Worm (Caenorhabditis elegans) whole organism, L4 larva: ENCODE results near the gene garr-1.

Source experiments
- F26F4.8 ChIP-seq: fragments of 200-800 bp; sonication (Bioruptor generic); conservative IDR thresholded peaks from 2 replicates; pipeline ENCODE4 v1.3.6; 2022; ENCODE audit warnings: missing genetic modification characterization, missing compliant biosample characterization
- F37D6.2 ChIP-seq: sonication (generic microtip); optimal IDR thresholded peaks from 2 replicates; lab custom pipeline; 2016; ENCODE audit warnings: mild to moderate bottlenecking, missing genetic modification characterization, missing compliant biosample characterization
- F44E2.7 ChIP-seq: fragments of 200-800 bp; sonication (Bioruptor generic); IDR thresholded peaks from 2 replicates; pipeline ENCODE4 v2.1.2; 2022; ENCODE audit warnings: missing genetic modification characterization, missing compliant biosample characterization
- F49E8.2 ChIP-seq: sonication (generic microtip); optimal IDR thresholded peaks from 2 replicates; lab custom pipeline; 2016; ENCODE audit warnings: missing compliant biosample characterization, mild to moderate bottlenecking, missing genetic modification characterization, borderline replicate concordance
- T20F7.1 ChIP-seq: fragments of 200-800 bp; sonication (Bioruptor generic); optimal IDR thresholded peaks from 2 replicates; lab custom pipeline; 2018; ENCODE audit warnings: mild to moderate bottlenecking, missing genetic modification characterization, missing compliant biosample characterization
- T26A8.4 ChIP-seq: fragments of 200-800 bp; sonication (Bioruptor generic); IDR thresholded peaks from 2 replicates; pipeline ENCODE4 v1.3.6; 2022; ENCODE audit warnings: missing genetic modification characterization, missing compliant biosample characterization
- Y48G9A.11 ChIP-seq: fragments of 200-800 bp; sonication (Bioruptor generic); IDR thresholded peaks from 2 replicates; pipeline ENCODE4 v1.3.6; 2022; ENCODE audit warnings: missing genetic modification reagents, missing genetic modification characterization, missing compliant biosample characterization
- Y75B8A.6 ChIP-seq: fragments of 200-800 bp; sonication (Bioruptor generic); IDR thresholded peaks from 2 replicates; pipeline ENCODE4 v1.3.6; 2022; ENCODE audit warnings: missing genetic modification reagents, missing genetic modification characterization, missing compliant biosample characterization
- ZK337.2 ChIP-seq: fragments of 200-800 bp; sonication (Bioruptor generic); IDR thresholded peaks from 2 replicates; pipeline ENCODE4 v1.3.6; 2022; ENCODE audit warnings: missing genetic modification reagents, missing genetic modification characterization, missing compliant biosample characterization
- ZK546.5 ChIP-seq, 2 experiments: sonication (generic microtip); optimal IDR thresholded peaks; 2 replicates each; lab custom pipeline; 2017; ENCODE audit warnings: missing biosample characterization in 2 of 2, missing genetic modification characterization in 2 of 2
- ama-1 ChIP-seq: fragments of 150-350 bp; optimal IDR thresholded peaks from 2 replicates; lab custom pipeline; 2014; ENCODE audit warnings: inconsistent platforms, mixed read lengths
- ceh-20 ChIP-seq: fragments of 200-800 bp; sonication (Bioruptor generic); IDR thresholded peaks from 2 replicates; pipeline ENCODE4 v1.3.6; 2022; ENCODE audit warnings: missing genetic modification reagents, missing genetic modification characterization, missing compliant biosample characterization
- ceh-44 ChIP-seq: fragments of 200-800 bp; sonication (Bioruptor generic); IDR thresholded peaks from 2 replicates; pipeline ENCODE4 v1.3.6; 2022; ENCODE audit warnings: missing genetic modification reagents, missing genetic modification characterization, missing compliant biosample characterization
- ces-1 ChIP-seq: fragments of 150-350 bp; sonication (generic microtip); optimal IDR thresholded peaks from 4 replicates; lab custom pipeline; 2014; ENCODE audit warnings: missing biosample characterization, missing genetic modification reagents, missing genetic modification characterization
- cey-2 ChIP-seq: sonication (generic microtip); optimal IDR thresholded peaks from 3 replicates; lab custom pipeline; 2017; ENCODE audit warnings: missing genetic modification characterization, mild to moderate bottlenecking, missing compliant biosample characterization, antibody characterized with exemption, borderline replicate concordance; ENCODE audit not compliant: insufficient read depth
- ctbp-1 ChIP-seq: fragments of 200-800 bp; sonication (Bioruptor generic); IDR thresholded peaks from 2 replicates; pipeline ENCODE4 v1.3.6; 2022; ENCODE audit warnings: missing genetic modification reagents, missing genetic modification characterization, missing compliant biosample characterization
- daf-16 ChIP-seq, 3 experiments: sonication (generic microtip); optimal IDR thresholded peaks; 2 replicates each; lab custom pipeline; 2016 to 2017; ENCODE audit warnings: missing genetic modification characterization in 3 of 3, missing genetic modification reagents in 3 of 3, mild to moderate bottlenecking in 2 of 3, missing compliant biosample characterization in 2 of 3, missing biosample characterization in 1 of 3, moderate library complexity in 1 of 3
- dmd-9 ChIP-seq: fragments of 200-800 bp; sonication (Bioruptor generic); IDR thresholded peaks from 2 replicates; pipeline ENCODE4 v1.3.6; 2022; ENCODE audit warnings: missing genetic modification reagents, missing genetic modification characterization, missing compliant biosample characterization
- dpl-1 ChIP-seq: fragments of 150-350 bp; optimal IDR thresholded peaks from 2 replicates; lab custom pipeline; 2014; ENCODE audit warnings: missing biosample characterization, missing genetic modification reagents, missing genetic modification characterization
- duxl-1 ChIP-seq: sonication (generic microtip); optimal IDR thresholded peaks from 2 replicates; lab custom pipeline; 2016; ENCODE audit warnings: mild to moderate bottlenecking, missing genetic modification characterization, moderate library complexity, missing compliant biosample characterization; ENCODE audit not compliant: poor library complexity
- fkh-10 ChIP-seq: fragments of 150-350 bp; optimal IDR thresholded peaks from 2 replicates; lab custom pipeline; 2014; ENCODE audit warnings: missing biosample characterization, missing genetic modification reagents, missing genetic modification characterization
- fos-1 ChIP-seq: fragments of 150-350 bp; optimal IDR thresholded peaks from 2 replicates; lab custom pipeline; 2014; ENCODE audit warnings: missing biosample characterization, missing genetic modification characterization
- gei-8 ChIP-seq: fragments of 200-800 bp; sonication (Bioruptor generic); optimal IDR thresholded peaks from 2 replicates; lab custom pipeline; 2018; ENCODE audit warnings: mild to moderate bottlenecking, missing genetic modification characterization, missing compliant biosample characterization
- hif-1 ChIP-seq, 2 experiments: sonication (generic microtip); optimal IDR thresholded peaks; 2 replicates each; lab custom pipeline; 2016 to 2017; ENCODE audit warnings: missing compliant biosample characterization in 2 of 2, missing genetic modification characterization in 2 of 2, missing genetic modification reagents in 2 of 2, missing genotype in 2 of 2, mild to moderate bottlenecking in 1 of 2
- hlh-11 ChIP-seq: fragments of 200-800 bp; sonication (Bioruptor generic); optimal IDR thresholded peaks from 2 replicates; lab custom pipeline; 2018; ENCODE audit warnings: mild to moderate bottlenecking, missing genetic modification characterization, missing compliant biosample characterization
- hlh-30 ChIP-seq: sonication (generic microtip); optimal IDR thresholded peaks from 2 replicates; lab custom pipeline; 2017; ENCODE audit warnings: antibody characterized with exemption, mild to moderate bottlenecking, missing genetic modification characterization, missing compliant biosample characterization; ENCODE audit not compliant: insufficient read depth
- hmg-1.1 ChIP-seq: fragments of 200-800 bp; sonication (Bioruptor generic); IDR thresholded peaks from 2 replicates; pipeline ENCODE4 v1.3.6; 2022; ENCODE audit warnings: missing genetic modification reagents, missing genetic modification characterization, missing compliant biosample characterization
- lin-13 ChIP-seq: fragments of 150-350 bp; optimal IDR thresholded peaks from 2 replicates; lab custom pipeline; 2014; ENCODE audit warnings: missing biosample characterization, missing genetic modification reagents, missing genetic modification characterization
- lin-15B ChIP-seq: fragments of 150-350 bp; sonication (generic microtip); optimal IDR thresholded peaks from 3 replicates; lab custom pipeline; 2014; ENCODE audit warnings: missing biosample characterization, missing genetic modification characterization
- lin-29 ChIP-seq: fragments of 200-800 bp; sonication (Bioruptor generic); IDR thresholded peaks from 2 replicates; pipeline ENCODE4 v1.3.6; 2022; ENCODE audit warnings: missing genetic modification reagents, missing genetic modification characterization, missing compliant biosample characterization
- lir-3 ChIP-seq: sonication (generic microtip); optimal IDR thresholded peaks from 2 replicates; lab custom pipeline; 2016; ENCODE audit warnings: mild to moderate bottlenecking, missing genetic modification characterization, missing compliant biosample characterization
- lsy-2 ChIP-seq, 2 experiments: fragments of 150-350 bp in 1 of 2; sonication (generic microtip) in 1 of 2; optimal IDR thresholded peaks; 2 replicates each; lab custom pipeline; 2014 to 2017; ENCODE audit warnings: missing biosample characterization in 2 of 2, missing genetic modification characterization in 2 of 2
- mdl-1 ChIP-seq, 2 experiments: fragments of 150-350 bp in 1 of 2; sonication (generic microtip) in 1 of 2; optimal IDR thresholded peaks; 2 replicates each; lab custom pipeline; 2014 to 2017; ENCODE audit warnings: missing biosample characterization in 2 of 2, missing genetic modification characterization in 2 of 2
- mep-1 ChIP-seq: fragments of 150-350 bp; sonication (generic microtip); optimal IDR thresholded peaks from 3 replicates; lab custom pipeline; 2014; ENCODE audit warnings: missing biosample characterization, missing genetic modification characterization
- mxl-3 ChIP-seq: fragments of 200-800 bp; sonication (Bioruptor generic); optimal IDR thresholded peaks from 2 replicates; lab custom pipeline; 2018; ENCODE audit warnings: mild to moderate bottlenecking, missing genetic modification characterization, missing compliant biosample characterization
- nhr-28 ChIP-seq: fragments of 150-350 bp; optimal IDR thresholded peaks from 2 replicates; lab custom pipeline; 2014; ENCODE audit warnings: missing biosample characterization, missing genetic modification characterization
- nhr-41 ChIP-seq: fragments of 200-800 bp; sonication (Bioruptor generic); IDR thresholded peaks from 2 replicates; pipeline ENCODE4 v1.3.6; 2022; ENCODE audit warnings: missing genetic modification reagents, missing genetic modification characterization, missing compliant biosample characterization
- nhr-42 ChIP-seq: fragments of 200-800 bp; sonication (Bioruptor generic); IDR thresholded peaks from 2 replicates; pipeline ENCODE4 v1.3.6; 2022; ENCODE audit warnings: missing genetic modification characterization, missing compliant biosample characterization
- pha-4 ChIP-seq, 2 experiments: fragments of 150-350 bp in 1 of 2; fragments of 200-800 bp in 1 of 2; sonication (Bioruptor generic) in 1 of 2; IDR thresholded peaks in 1 of 2; optimal IDR thresholded peaks in 1 of 2; 2 replicates each; pipeline versions ENCODE4 v1.3.6 to Lab custom; 2014 to 2022; ENCODE audit warnings: missing genetic modification characterization in 2 of 2, missing genetic modification reagents in 2 of 2, missing biosample characterization in 1 of 2, missing compliant biosample characterization in 1 of 2
- pqm-1 ChIP-seq: sonication (generic microtip); optimal IDR thresholded peaks from 2 replicates; lab custom pipeline; 2017; ENCODE audit warnings: missing biosample characterization, missing genetic modification characterization
- rbr-2 ChIP-seq: sonication (generic microtip); optimal IDR thresholded peaks from 2 replicates; lab custom pipeline; 2016; ENCODE audit warnings: missing genotype, missing genetic modification characterization, missing compliant biosample characterization
- set-16 ChIP-seq: fragments of 200-800 bp; sonication (Bioruptor generic); IDR thresholded peaks from 2 replicates; pipeline ENCODE4 v1.3.6; 2022; ENCODE audit warnings: missing genetic modification reagents, missing genetic modification characterization, missing compliant biosample characterization
- snpc-4 ChIP-seq: fragments of 150-350 bp; optimal IDR thresholded peaks from 2 replicates; lab custom pipeline; 2014; ENCODE audit warnings: missing biosample characterization, missing genetic modification characterization
- spr-1 ChIP-seq: sonication (generic microtip); optimal IDR thresholded peaks from 2 replicates; lab custom pipeline; 2016; ENCODE audit warnings: mild to moderate bottlenecking, missing genetic modification characterization, missing compliant biosample characterization
- spr-3 ChIP-seq: fragments of 200-800 bp; sonication (Bioruptor generic); optimal IDR thresholded peaks from 2 replicates; lab custom pipeline; 2018; ENCODE audit warnings: mild to moderate bottlenecking, missing genetic modification characterization, missing compliant biosample characterization
- unc-130 ChIP-seq: sonication (generic microtip); optimal IDR thresholded peaks from 2 replicates; lab custom pipeline; 2016; ENCODE audit warnings: missing genetic modification reagents, missing genetic modification characterization, missing compliant biosample characterization
- zag-1 ChIP-seq: fragments of 150-350 bp; optimal IDR thresholded peaks from 2 replicates; lab custom pipeline; 2014; ENCODE audit warnings: missing biosample characterization, missing genetic modification characterization
- zfp-3 ChIP-seq: fragments of 200-800 bp; sonication (Bioruptor generic); conservative IDR thresholded peaks from 2 replicates; pipeline ENCODE4 v1.3.6; 2022; ENCODE audit warnings: missing genetic modification reagents, missing genetic modification characterization, missing compliant biosample characterization
- ztf-7 ChIP-seq: fragments of 150-350 bp; optimal IDR thresholded peaks from 2 replicates; lab custom pipeline; 2014; ENCODE audit warnings: missing biosample characterization, missing genetic modification characterization

Gene garr-1

DNA sequence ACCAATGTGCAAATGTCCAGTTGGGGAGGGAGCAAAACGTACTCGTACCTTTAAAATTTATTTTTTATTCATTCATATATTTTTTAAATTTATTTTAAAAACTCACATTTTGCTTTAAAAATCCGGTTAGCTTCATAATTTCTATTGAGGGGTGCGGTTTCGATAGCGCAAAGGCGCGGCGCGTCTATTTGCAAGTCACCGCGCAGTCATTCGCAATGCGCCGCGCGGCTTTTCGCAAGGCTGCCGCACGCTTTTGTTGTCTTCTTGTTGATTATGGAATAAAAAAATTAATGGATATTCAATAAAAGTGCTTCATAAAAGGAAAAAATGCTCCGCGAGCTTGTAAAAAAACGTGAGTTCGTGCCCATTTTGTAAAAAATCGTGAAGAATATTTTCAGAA is 35.7 kb upstream of the garr-1 start, which contains the start of the genes ears-2 and uncp-18:
ears-2 (minus strand) TSS at position 190 of the 400 bp plus-strand sequence.
uncp-18 (plus strand) TSS at position 282 of the 400 bp plus-strand sequence.
- TF ChIP-seq ZK337.2 (GFP tag; lab: Robert Waterston, UW) (peak; percentile 80), ctbp-1 (GFP tag; lab: Robert Waterston, UW) (peak; percentile 87), duxl-1 (peak; percentile 94), gei-8 (peak; percentile 56), Y75B8A.6 (GFP tag; lab: Robert Waterston, UW) (peak; percentile 81; the same call in 1 of the 2 replicates), Y48G9A.11 (peak; percentile 49; the same call in 1 of the 2 replicates), mdl-1 (tag; optimal IDR thresholded peaks at IDR 0.05; lab: Kevin White, UChicago) (peak in 1 of 2 experiments; percentile 20), nhr-41 (GFP tag; lab: Robert Waterston, UW) (0 out of 2 replicates have a peak, but pooled peaks have one; percentile 59), mxl-3 (GFP tag; lab: Kevin White, UChicago) (peak; percentile 84), ztf-7 (tag; lab: Kevin White, UChicago) (peak; percentile 71), lir-3 (peak; percentile 48), snpc-4 (tag; lab: Kevin White, UChicago) (no peak), F26F4.8 (GFP tag; lab: Robert Waterston, UW) (no peak), unc-130 (GFP tag; lab: Kevin White, UChicago) (peak; percentile 97), F37D6.2 (tag; lab: Kevin White, UChicago) (peak; percentile 79), nhr-28 (tag; lab: Kevin White, UChicago) (peak; percentile 63), zfp-3 (GFP tag; lab: Robert Waterston, UW) (peak; percentile 45; the same call in 1 of the 2 replicates), T26A8.4 (GFP tag; lab: Robert Waterston, UW) (peak; percentile 90), pqm-1 (tag; lab: Kevin White, UChicago) (peak; percentile 54), lin-29 (peak; percentile 75), ceh-44 (peak; percentile 89), T20F7.1 (GFP tag; lab: Kevin White, UChicago) (no peak), ceh-20 (GFP tag; lab: Robert Waterston, UW) (peak; percentile 85), F49E8.2 (peak; percentile 55), ZK546.5 (tag; optimal IDR thresholded peaks at IDR 0.05; lab: Kevin White, UChicago) (no peak), set-16 (GFP tag; lab: Robert Waterston, UW) (peak; percentile 66), pha-4 (GFP tag; IDR thresholded peaks at IDR 0.05; lab: Robert Waterston, UW) (peak; percentile 90), pha-4 (tag; optimal IDR thresholded peaks at IDR 0.05; lab: Kevin White, UChicago) (no peak), hlh-11 (peak; percentile 83), rbr-2 (tag; lab: Kevin White, UChicago) (peak; percentile 91), lsy-2 (tag; optimal IDR thresholded peaks at IDR 0.05; lab: Kevin White, UChicago) (peak; percentile 84 to 95), hmg-1.1 (GFP tag; lab: Robert Waterston, UW) (peak; percentile 95), daf-16 (GFP tag; optimal IDR thresholded peaks at IDR 0.05; lab: Kevin White, UChicago) (peak; percentile 43 to 89), daf-16 (tag; optimal IDR thresholded peaks at IDR 0.05; lab: Kevin White, UChicago) (peak; percentile 79), ces-1 (GFP tag; lab: Kevin White, UChicago) (peak; percentile 53), fkh-10 (GFP tag; lab: Kevin White, UChicago) (peak; percentile 43), F44E2.7 (GFP tag; lab: Robert Waterston, UW) (peak; percentile 84; the same call in 1 of the 2 replicates), zag-1 (tag; lab: Kevin White, UChicago) (no peak), mep-1 (tag; lab: Kevin White, UChicago) (peak; percentile 98), cey-2 (tag; lab: Kevin White, UChicago) (no peak), lin-13 (peak; percentile 92), spr-1 (tag; lab: Kevin White, UChicago) (peak; percentile 90), nhr-42 (GFP tag; lab: Robert Waterston, UW) (peak; percentile 79), hif-1 (tag; optimal IDR thresholded peaks at IDR 0.05; lab: Kevin White, UChicago) (peak; percentile 1 to 92), ama-1 (lab: Kevin White, UChicago) (peak; percentile 17), lin-15B (peak; percentile 62), dmd-9 (GFP tag; lab: Robert Waterston, UW) (peak; percentile 87), fos-1 (tag; lab: Kevin White, UChicago) (no peak), hlh-30 (tag; lab: Kevin White, UChicago) (peak; percentile 71), spr-3 (GFP tag; lab: Kevin White, UChicago) (peak; percentile 81), dpl-1 (peak; percentile 81)
